Fruit fly (Drosophila melanogaster): ENCODE results near the gene RpL34b.

RpL34b gene

DNA sequence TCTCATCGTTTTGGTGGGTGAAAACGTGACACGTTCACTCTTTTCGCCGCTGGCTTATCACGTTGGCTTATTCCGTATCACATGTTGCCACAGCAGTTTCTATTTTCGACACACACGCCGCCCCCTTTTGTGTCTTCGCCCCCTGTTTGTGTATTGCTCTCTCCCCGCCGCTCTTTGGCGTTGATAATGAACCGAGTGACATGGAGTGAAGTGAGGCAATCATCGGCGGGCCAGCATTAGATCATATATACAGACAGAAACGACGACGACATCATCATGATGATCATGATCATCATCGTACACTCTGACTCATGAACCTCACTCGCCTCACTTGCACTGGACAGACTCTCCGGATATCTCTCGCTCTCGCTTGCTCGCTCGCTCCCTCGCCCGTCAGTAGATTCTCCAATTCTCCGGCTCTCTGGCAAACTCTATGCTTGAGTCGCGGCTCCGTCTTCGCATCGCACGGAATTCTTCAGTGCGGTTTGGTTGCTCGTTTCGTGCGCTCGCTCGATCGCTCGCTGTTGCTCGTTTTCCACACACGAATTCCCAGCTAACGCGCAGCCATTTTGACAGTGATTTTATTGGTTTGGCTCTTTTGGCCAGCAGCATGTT, 35.4 kb upstream of the RpL34b start:
- TF ChIP-seq Hr38 (GFP tag; optimal IDR thresholded peaks at IDR 0.05) (no peak), cyc (GFP tag; optimal IDR thresholded peaks at IDR 0.05) (no peak), CG11762 (GFP tag; optimal IDR thresholded peaks at IDR 0.05; ENCODE audit: insufficient read depth) (no peak), acj6 (GFP tag; optimal IDR thresholded peaks at IDR 0.05) (no peak), CG31627 (GFP tag; optimal IDR thresholded peaks at IDR 0.05) (no peak), salr (GFP tag; optimal IDR thresholded peaks at IDR 0.05) (no peak), fd59A (GFP tag; optimal IDR thresholded peaks at IDR 0.05) (no peak), topi (GFP tag; optimal IDR thresholded peaks at IDR 0.05) (no peak), CG34406 (GFP tag; optimal IDR thresholded peaks at IDR 0.05) (no peak), CG6163 (GFP tag; IDR thresholded peaks at IDR 0.05) (0 out of 3 replicates have a peak, but pooled peaks have one; percentile 12), CG8119 (GFP tag; IDR thresholded peaks at IDR 0.05) (0 out of 3 replicates have a peak, but pooled peaks have one; percentile 17), dac (GFP tag; optimal IDR thresholded peaks at IDR 0.05) (no peak), lz (GFP tag; optimal IDR thresholded peaks at IDR 0.05) (no peak), CG3032 (tag; optimal IDR thresholded peaks at IDR 0.05) (no peak), CG8319 (GFP tag; optimal IDR thresholded peaks at IDR 0.05) (no peak), CG15336 (GFP tag; IDR thresholded peaks at IDR 0.05) (peak; percentile 23; the same call in 1 of the 2 replicates), CG11902 (GFP tag; optimal IDR thresholded peaks at IDR 0.05) (no peak), Sox14 (GFP tag; optimal IDR thresholded peaks at IDR 0.05) (no peak), dsx (GFP tag; optimal IDR thresholded peaks at IDR 0.05; ENCODE audit: poor library complexity, severe bottlenecking) (no peak), achi (GFP tag; optimal IDR thresholded peaks at IDR 0.05) (no peak), CG11294 (GFP tag; IDR thresholded peaks at IDR 0.05) (no peak), esn (GFP tag; optimal IDR thresholded peaks at IDR 0.05) (no peak), CG10631 (GFP tag; optimal IDR thresholded peaks at IDR 0.05) (no peak), CG6854 (GFP tag; optimal IDR thresholded peaks at IDR 0.05) (no peak), eg (GFP tag; IDR thresholded peaks at IDR 0.05) (peak; percentile 46; the same call in 2 of the 3 replicates), CG3919 (GFP tag; optimal IDR thresholded peaks at IDR 0.05) (no peak), net (GFP tag; optimal IDR thresholded peaks at IDR 0.05) (no peak), fkh (GFP tag; optimal IDR thresholded peaks at IDR 0.05) (peak; percentile 63), CG7368 (GFP tag; optimal IDR thresholded peaks at IDR 0.05) (no peak), CG6792 (GFP tag; optimal IDR thresholded peaks at IDR 0.05) (no peak), Gug (GFP tag; IDR thresholded peaks at IDR 0.05) (no peak), CG1621 (tag; optimal IDR thresholded peaks at IDR 0.05) (no peak), vri (GFP tag; optimal IDR thresholded peaks at IDR 0.05) (peak; percentile 80), Hr4 (GFP tag; optimal IDR thresholded peaks at IDR 0.05) (no peak), Sox15 (GFP tag; optimal IDR thresholded peaks at IDR 0.05) (no peak), Met (GFP tag; optimal IDR thresholded peaks at IDR 0.05) (no peak), CG10669 (GFP tag; optimal IDR thresholded peaks at IDR 0.05) (no peak), fd85E (GFP tag; optimal IDR thresholded peaks at IDR 0.05) (no peak), OdsH (GFP tag; optimal IDR thresholded peaks at IDR 0.05) (no peak), pdm3 (GFP tag; optimal IDR thresholded peaks at IDR 0.05) (no peak), Blimp-1 (GFP tag; optimal IDR thresholded peaks at IDR 0.05) (no peak), Ets96B (tag; optimal IDR thresholded peaks at IDR 0.05) (no peak), Eip75B (GFP tag; optimal IDR thresholded peaks at IDR 0.05) (no peak), svp (GFP tag) (peak; percentile 61), spab (GFP tag; optimal IDR thresholded peaks at IDR 0.05) (no peak), Smox (GFP tag; optimal IDR thresholded peaks at IDR 0.05) (no peak), CG9139 (GFP tag; optimal IDR thresholded peaks at IDR 0.05) (no peak), Hr39 (GFP tag; optimal IDR thresholded peaks at IDR 0.05) (no peak)
